Worm (Caenorhabditis elegans) whole organism, L3 larva: ENCODE measurements around the gene mrpl-18.

Experiments
- R02D3.7 ChIP-seq: fragments of 150-350 bp; optimal IDR thresholded peaks from 2 replicates; lab custom pipeline; 2014; ENCODE audit warnings: missing biosample characterization, missing genetic modification characterization
- ama-1 ChIP-seq: fragments of 150-350 bp; optimal IDR thresholded peaks from 2 replicates; lab custom pipeline; 2018
- ceh-16 ChIP-seq: sonication (generic microtip); optimal IDR thresholded peaks from 2 replicates; lab custom pipeline; 2017; ENCODE audit warnings: missing biosample characterization, missing genetic modification characterization
- ceh-82 ChIP-seq: fragments of 150-350 bp; optimal IDR thresholded peaks from 2 replicates; lab custom pipeline; 2014; ENCODE audit warnings: missing biosample characterization, missing genetic modification characterization
- daf-12 ChIP-seq: fragments of 150-350 bp; optimal IDR thresholded peaks from 2 replicates; lab custom pipeline; 2014; ENCODE audit warnings: missing biosample characterization, missing genetic modification reagents, missing genetic modification characterization
- elt-1 ChIP-seq: fragments of 150-350 bp; optimal IDR thresholded peaks from 2 replicates; lab custom pipeline; 2014; ENCODE audit warnings: missing biosample characterization, missing genetic modification characterization
- elt-2 ChIP-seq: sonication (generic microtip); optimal IDR thresholded peaks from 2 replicates; lab custom pipeline; 2016; ENCODE audit warnings: missing genetic modification reagents, mild to moderate bottlenecking, missing genetic modification characterization, missing compliant biosample characterization
- fkh-10 ChIP-seq: sonication (generic microtip); optimal IDR thresholded peaks from 2 replicates; lab custom pipeline; 2017; ENCODE audit warnings: missing biosample characterization, missing genetic modification reagents, missing genetic modification characterization
- fkh-2 ChIP-seq: fragments of 150-350 bp; optimal IDR thresholded peaks from 2 replicates; lab custom pipeline; 2014; ENCODE audit warnings: missing biosample characterization, missing genetic modification reagents, missing genetic modification characterization
- fos-1 ChIP-seq: fragments of 150-350 bp; optimal IDR thresholded peaks from 2 replicates; lab custom pipeline; 2014; ENCODE audit warnings: missing biosample characterization, missing genetic modification characterization
- hmg-11 ChIP-seq: sonication (generic microtip); optimal IDR thresholded peaks from 2 replicates; lab custom pipeline; 2016; ENCODE audit warnings: missing genetic modification characterization, missing compliant biosample characterization
- jun-1 ChIP-seq: fragments of 150-350 bp; optimal IDR thresholded peaks from 2 replicates; lab custom pipeline; 2014; ENCODE audit warnings: missing biosample characterization, missing genetic modification reagents, missing genetic modification characterization
- lin-15B ChIP-seq: fragments of 150-350 bp; optimal IDR thresholded peaks from 2 replicates; lab custom pipeline; 2014; ENCODE audit warnings: missing biosample characterization, missing genetic modification characterization
- lin-39 ChIP-seq: fragments of 150-350 bp; optimal IDR thresholded peaks from 2 replicates; lab custom pipeline; 2018; ENCODE audit warnings: missing biosample characterization, missing genetic modification reagents, missing genetic modification characterization
- mdl-1 ChIP-seq: fragments of 150-350 bp; optimal IDR thresholded peaks from 2 replicates; lab custom pipeline; 2014; ENCODE audit warnings: missing biosample characterization, missing genetic modification characterization
- nfya-1 ChIP-seq: sonication (generic microtip); optimal IDR thresholded peaks from 2 replicates; lab custom pipeline; 2017; ENCODE audit warnings: missing genetic modification characterization, mild to moderate bottlenecking, missing compliant biosample characterization, antibody characterized with exemption, moderate library complexity; ENCODE audit not compliant: insufficient read depth
- nhr-11 ChIP-seq: fragments of 150-350 bp; optimal IDR thresholded peaks from 2 replicates; lab custom pipeline; 2014; ENCODE audit warnings: missing biosample characterization, missing genetic modification characterization
- nhr-23 ChIP-seq: fragments of 150-350 bp; optimal IDR thresholded peaks from 2 replicates; lab custom pipeline; 2014; ENCODE audit warnings: missing biosample characterization, missing genetic modification reagents, missing genetic modification characterization
- nhr-237 ChIP-seq: fragments of 150-350 bp; optimal IDR thresholded peaks from 2 replicates; lab custom pipeline; 2014; ENCODE audit warnings: missing biosample characterization, missing genetic modification characterization
- nhr-25 ChIP-seq: sonication (generic microtip); optimal IDR thresholded peaks from 2 replicates; lab custom pipeline; 2017; ENCODE audit warnings: missing biosample characterization, missing genetic modification characterization
- nhr-28 ChIP-seq: fragments of 150-350 bp; optimal IDR thresholded peaks from 2 replicates; lab custom pipeline; 2014; ENCODE audit warnings: missing biosample characterization, missing genetic modification characterization
- nhr-43 ChIP-seq: sonication (generic microtip); optimal IDR thresholded peaks from 2 replicates; lab custom pipeline; 2016; ENCODE audit warnings: mild to moderate bottlenecking, missing genetic modification characterization, missing compliant biosample characterization; ENCODE audit not compliant: poor library complexity, severe bottlenecking
- nhr-67 ChIP-seq: fragments of 150-350 bp; optimal IDR thresholded peaks from 2 replicates; lab custom pipeline; 2014; ENCODE audit warnings: missing biosample characterization, missing genetic modification characterization
- nhr-76 ChIP-seq: fragments of 150-350 bp; sonication (generic microtip); optimal IDR thresholded peaks from 5 replicates; lab custom pipeline; 2014; ENCODE audit warnings: missing biosample characterization, missing genetic modification characterization
- pha-4 ChIP-seq: fragments of 150-350 bp; optimal IDR thresholded peaks from 2 replicates; lab custom pipeline; 2014; ENCODE audit warnings: missing biosample characterization, missing genetic modification reagents, missing genetic modification characterization
- pqm-1 ChIP-seq: fragments of 150-350 bp; optimal IDR thresholded peaks from 2 replicates; lab custom pipeline; 2017; ENCODE audit warnings: missing biosample characterization, missing genetic modification characterization, inconsistent platforms
- skn-1 ChIP-seq: fragments of 150-350 bp; optimal IDR thresholded peaks from 2 replicates; lab custom pipeline; 2014; ENCODE audit warnings: missing biosample characterization, missing genetic modification characterization
- tbx-2 ChIP-seq: sonication (generic microtip); optimal IDR thresholded peaks from 2 replicates; lab custom pipeline; 2016; ENCODE audit warnings: mild to moderate bottlenecking, missing genetic modification characterization, missing compliant biosample characterization
- unc-39 ChIP-seq: sonication (generic microtip); optimal IDR thresholded peaks from 4 replicates; lab custom pipeline; 2017; ENCODE audit warnings: missing biosample characterization, missing genetic modification characterization
- zag-1 ChIP-seq: fragments of 150-350 bp; optimal IDR thresholded peaks from 2 replicates; lab custom pipeline; 2014; ENCODE audit warnings: missing biosample characterization, missing genetic modification characterization
- ztf-11 ChIP-seq: fragments of 150-350 bp; optimal IDR thresholded peaks from 2 replicates; lab custom pipeline; 2014; ENCODE audit warnings: missing biosample characterization, missing genetic modification characterization
- ztf-4 ChIP-seq: fragments of 150-350 bp; optimal IDR thresholded peaks from 2 replicates; lab custom pipeline; 2014; ENCODE audit warnings: missing biosample characterization, missing genetic modification characterization

The mrpl-18 gene

DNA sequence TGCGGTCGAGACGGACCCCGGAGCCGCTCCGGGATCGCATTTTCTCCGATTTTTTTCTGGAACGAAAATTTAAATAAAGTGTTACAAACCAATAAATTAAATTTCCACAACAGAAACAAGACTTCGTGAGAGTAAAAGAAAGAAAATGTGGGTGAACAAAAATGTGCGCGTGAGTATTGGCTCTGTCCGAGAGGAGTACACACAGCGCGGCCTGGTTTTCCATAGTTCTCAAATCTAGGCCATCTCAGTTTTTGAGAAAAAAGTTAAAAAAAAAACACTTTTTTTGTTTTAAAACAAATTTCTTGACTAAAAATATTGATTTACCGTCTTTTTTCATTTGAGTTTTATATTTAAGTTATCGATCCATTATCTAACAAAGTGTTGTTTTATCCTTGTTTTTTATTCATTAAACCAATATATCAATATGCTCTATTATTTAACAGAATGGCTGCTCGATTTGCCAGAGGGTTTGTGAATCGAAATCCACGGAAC is at the start of gene mrpl-18, which contains the start of gene C14B9.8:
Gene mrpl-18 (plus strand): TSS at position 442 of the 492 bp plus-strand sequence.
Gene C14B9.8 (minus strand): TSS at position 56 of the 492 bp plus-strand sequence.
- TF ChIP-seq unc-39 (tag; lab: Kevin White, UChicago) (no peak), ceh-82 (tag; lab: Kevin White, UChicago) (peak; percentile 6), nfya-1 (peak; percentile 70), mdl-1 (tag; lab: Kevin White, UChicago) (no peak), ztf-11 (no peak), nhr-25 (tag; lab: Kevin White, UChicago) (peak; percentile 15), fkh-2 (tag; lab: Kevin White, UChicago) (no peak), lin-39 (tag; lab: Kevin White, UChicago) (peak; percentile 30), nhr-76 (tag; lab: Kevin White, UChicago) (no peak), tbx-2 (tag; lab: Kevin White, UChicago) (no peak), pha-4 (tag; lab: Kevin White, UChicago) (peak; percentile 68), daf-12 (no peak), skn-1 (tag; lab: Kevin White, UChicago) (peak; percentile 32), nhr-43 (peak; percentile 73), lin-15B (peak; percentile 84), ztf-4 (no peak), elt-2 (tag; lab: Kevin White, UChicago) (peak; percentile 10)

- TF ChIP-seq fos-1 (tag; lab: Kevin White, UChicago) = no peak
- no peak for TF ChIP-seq nhr-237 (tag; lab: Kevin White, UChicago)
- TF ChIP-seq ceh-82 (tag; lab: Kevin White, UChicago) = no peak
- no peak for TF ChIP-seq nhr-23 (tag; lab: Kevin White, UChicago)
- no peak for TF ChIP-seq pqm-1 (tag; lab: Kevin White, UChicago)
- TF ChIP-seq elt-1 (tag; lab: Kevin White, UChicago) = no peak
- no peak for TF ChIP-seq fkh-10 (GFP tag; lab: Kevin White, UChicago)
- no peak for TF ChIP-seq daf-12
- no peak for TF ChIP-seq ztf-11
- no peak for TF ChIP-seq unc-39 (tag; lab: Kevin White, UChicago)
- TF ChIP-seq fkh-2 (tag; lab: Kevin White, UChicago) = no peak
Observed at ce11 chrIII:8098116-8098515, 46.7 kb upstream of the mrpl-18 start, which contains the start of gene K06H7.8. Gene K06H7.8 (minus strand): TSS chrIII:8098216.

DNA sequence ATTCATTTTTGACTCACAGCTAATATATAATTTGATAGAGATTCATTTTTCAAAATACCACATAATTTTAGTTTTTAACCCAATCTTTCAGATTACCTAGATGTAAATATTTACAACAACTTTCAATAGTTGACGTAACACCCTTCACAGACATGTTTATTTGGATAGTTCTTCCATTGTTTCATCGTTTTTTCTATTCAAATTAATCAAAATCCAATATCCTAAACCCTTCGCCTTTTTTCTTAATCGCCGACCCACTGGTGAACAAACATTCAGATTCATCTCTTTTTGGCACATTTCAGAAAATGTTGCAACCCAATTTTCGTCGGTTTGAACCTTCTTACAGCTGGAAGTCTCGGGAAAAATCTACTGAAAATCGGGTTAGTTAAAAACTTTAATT is 45.8 kb upstream of the mrpl-18 start, which contains the start of gene K06H7.1:
Gene K06H7.1 (plus strand): TSS at position 301 of the 400 bp plus-strand sequence.
- no peak for TF ChIP-seq nhr-25 (tag; lab: Kevin White, UChicago)
- no peak for TF ChIP-seq tbx-2 (tag; lab: Kevin White, UChicago)
- TF ChIP-seq ceh-16 = no peak
- no peak for TF ChIP-seq nhr-28 (tag; lab: Kevin White, UChicago)
- TF ChIP-seq ama-1 (lab: Kevin White, UChicago) = no peak
- no peak for TF ChIP-seq ceh-82 (tag; lab: Kevin White, UChicago)
- no peak for TF ChIP-seq jun-1 (tag; lab: Kevin White, UChicago)
- no peak for TF ChIP-seq elt-1 (tag; lab: Kevin White, UChicago)
- no peak for TF ChIP-seq ztf-11
- TF ChIP-seq fos-1 (tag; lab: Kevin White, UChicago) = no peak
- TF ChIP-seq nhr-67 (tag; lab: Kevin White, UChicago) = no peak
- TF ChIP-seq zag-1 (tag; lab: Kevin White, UChicago) = no peak
- TF ChIP-seq nhr-237 (tag; lab: Kevin White, UChicago) = no peak
- TF ChIP-seq hmg-11 (tag; lab: Kevin White, UChicago) = no peak

DNA sequence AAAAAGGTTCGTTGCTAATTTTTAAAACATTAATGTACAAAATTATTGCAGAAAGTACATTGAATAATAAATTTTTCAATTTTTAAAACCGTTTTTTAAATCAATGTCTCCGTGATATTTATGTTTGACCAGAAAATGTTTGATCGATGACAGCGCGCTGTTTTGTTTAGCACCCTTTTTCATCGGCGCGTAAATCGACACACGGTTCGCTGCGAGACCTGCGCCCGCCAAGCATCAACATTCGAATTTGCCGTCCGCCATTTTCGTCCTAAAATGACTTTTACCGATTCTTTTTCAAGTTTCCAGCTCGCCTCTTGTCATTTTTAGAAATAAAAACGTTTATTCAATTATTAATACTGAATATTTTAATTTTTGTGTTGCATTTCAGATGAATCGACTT is 43.9 kb upstream of the mrpl-18 start, which contains the start of gene plk-1:
Gene plk-1 (plus strand): TSS at position 389 of the 400 bp plus-strand sequence.
- TF ChIP-seq lin-15B (peak; percentile 54), hmg-11 (tag; lab: Kevin White, UChicago) (peak; percentile 27), fkh-10 (GFP tag; lab: Kevin White, UChicago) (no peak), nhr-43 (no peak), nhr-25 (tag; lab: Kevin White, UChicago) (peak; percentile 15), nfya-1 (peak; percentile 59), pha-4 (tag; lab: Kevin White, UChicago) (peak; percentile 63), lin-39 (tag; lab: Kevin White, UChicago) (peak; percentile 62), ceh-16 (no peak), nhr-11 (tag; lab: Kevin White, UChicago) (no peak), R02D3.7 (tag; lab: Kevin White, UChicago) (peak; percentile 84), jun-1 (tag; lab: Kevin White, UChicago) (no peak), fkh-2 (tag; lab: Kevin White, UChicago) (no peak)

- TF ChIP-seq nhr-23 (tag; lab: Kevin White, UChicago) = no peak
- TF ChIP-seq nhr-25 (tag; lab: Kevin White, UChicago) = peak; percentile 10
Observed at ce11 chrIII:8105771-8106170, 39.0 kb upstream of the mrpl-18 start.
